Worm (Caenorhabditis elegans) whole organism, young adult: ENCODE results near the gene H43I07.4.

Experiments
- B0019.2 ChIP-seq: fragments of 200-800 bp; sonication (Bioruptor generic); conservative IDR thresholded peaks from 2 replicates; pipeline ENCODE4 v1.3.6; 2022; ENCODE audit warnings: missing genetic modification reagents, missing genetic modification characterization, missing compliant biosample characterization
- F39B2.1 ChIP-seq: fragments of 200-800 bp; sonication (Bioruptor generic); IDR thresholded peaks from 2 replicates; pipeline ENCODE4 v1.3.6; 2022; ENCODE audit warnings: missing genetic modification reagents, missing genetic modification characterization, missing compliant biosample characterization
- F49E8.2 ChIP-seq: sonication (generic microtip); optimal IDR thresholded peaks from 3 replicates; lab custom pipeline; 2017; ENCODE audit warnings: missing genetic modification characterization, mild to moderate bottlenecking, missing compliant biosample characterization, antibody characterized with exemption, moderate library complexity; ENCODE audit not compliant: insufficient read depth
- T07F8.4 ChIP-seq: sonication (generic microtip); optimal IDR thresholded peaks from 2 replicates; lab custom pipeline; 2016; ENCODE audit warnings: mild to moderate bottlenecking, missing genetic modification characterization, moderate library complexity, missing compliant biosample characterization
- Y53F4B.3 ChIP-seq: fragments of 200-800 bp; sonication (Bioruptor generic); IDR thresholded peaks from 2 replicates; pipeline ENCODE4 v1.3.6; 2022; ENCODE audit warnings: missing genetic modification reagents, missing genetic modification characterization, missing compliant biosample characterization
- Y79H2A.3 ChIP-seq: fragments of 200-800 bp; sonication (Bioruptor generic); conservative IDR thresholded peaks from 2 replicates; pipeline ENCODE4 v1.3.6; 2022; ENCODE audit warnings: missing genetic modification reagents, missing genetic modification characterization, missing compliant biosample characterization
- ama-1 ChIP-seq, 3 experiments: fragments of 150-350 bp in 1 of 3; sonication (generic microtip) in 2 of 3; optimal IDR thresholded peaks; 2 replicates each; lab custom pipeline; 2014 to 2018; ENCODE audit warnings: missing biosample characterization in 2 of 3, missing genetic modification characterization in 2 of 3, missing genetic modification reagents in 2 of 3
- aptf-2 ChIP-seq: fragments of 200-800 bp; sonication (Bioruptor generic); conservative IDR thresholded peaks from 2 replicates; pipeline ENCODE4 v1.3.6; 2022; ENCODE audit warnings: missing genetic modification reagents, missing genetic modification characterization, missing compliant biosample characterization
- aptf-3 ChIP-seq: fragments of 200-800 bp; sonication (Bioruptor generic); IDR thresholded peaks from 2 replicates; pipeline ENCODE4 v1.3.6; 2022; ENCODE audit warnings: missing genetic modification characterization, missing compliant biosample characterization
- attf-3 ChIP-seq: fragments of 200-800 bp; sonication (Bioruptor generic); conservative IDR thresholded peaks from 2 replicates; pipeline ENCODE4 v1.3.6; 2022; ENCODE audit warnings: missing genetic modification reagents, missing genetic modification characterization, missing compliant biosample characterization
- attf-6 ChIP-seq: fragments of 200-800 bp; sonication (Bioruptor generic); IDR thresholded peaks from 2 replicates; pipeline ENCODE4 v1.3.6; 2022; ENCODE audit warnings: missing genetic modification reagents, missing genetic modification characterization, missing compliant biosample characterization
- bed-1 ChIP-seq: fragments of 200-800 bp; sonication (Bioruptor generic); IDR thresholded peaks from 2 replicates; pipeline ENCODE4 v1.3.6; 2022; ENCODE audit warnings: missing genetic modification reagents, missing genetic modification characterization, missing compliant biosample characterization
- ccch-3 ChIP-seq: fragments of 200-800 bp; sonication (Bioruptor generic); optimal IDR thresholded peaks from 2 replicates; lab custom pipeline; 2018; ENCODE audit warnings: mild to moderate bottlenecking, missing genetic modification characterization, missing compliant biosample characterization
- ceh-100 ChIP-seq: fragments of 200-800 bp; sonication (Bioruptor generic); IDR thresholded peaks from 2 replicates; pipeline ENCODE4 v1.3.6; 2022; ENCODE audit warnings: missing genetic modification reagents, missing genetic modification characterization, missing compliant biosample characterization
- ceh-58 ChIP-seq: fragments of 200-800 bp; sonication (Bioruptor generic); IDR thresholded peaks from 2 replicates; pipeline ENCODE4 v1.3.6; 2022; ENCODE audit warnings: missing genetic modification characterization, missing compliant biosample characterization
- dpff-1 ChIP-seq: sonication (generic microtip); optimal IDR thresholded peaks from 2 replicates; lab custom pipeline; 2017; ENCODE audit warnings: mild to moderate bottlenecking, missing genetic modification characterization, missing compliant biosample characterization
- fkh-3 ChIP-seq: sonication (generic microtip); optimal IDR thresholded peaks from 2 replicates; lab custom pipeline; 2016; ENCODE audit warnings: mild to moderate bottlenecking, missing genetic modification characterization, missing compliant biosample characterization
- him-1 ChIP-seq: sonication (generic microtip); optimal IDR thresholded peaks from 2 replicates; lab custom pipeline; 2016; ENCODE audit warnings: missing genotype, missing genetic modification reagents, missing genetic modification characterization, missing compliant biosample characterization
- hlh-26 ChIP-seq: fragments of 200-800 bp; sonication (Bioruptor generic); conservative IDR thresholded peaks from 2 replicates; pipeline ENCODE4 v1.3.6; 2022; ENCODE audit warnings: missing genetic modification reagents, missing genetic modification characterization, missing compliant biosample characterization
- lag-1 ChIP-seq: fragments of 200-800 bp; sonication (Bioruptor generic); IDR thresholded peaks from 2 replicates; pipeline ENCODE4 v1.3.6; 2022; ENCODE audit warnings: missing genetic modification reagents, missing genetic modification characterization, missing compliant biosample characterization
- let-526 ChIP-seq: fragments of 200-800 bp; sonication (Bioruptor generic); IDR thresholded peaks from 2 replicates; pipeline ENCODE4 v1.3.6; 2022; ENCODE audit warnings: missing genetic modification reagents, missing genetic modification characterization, missing compliant biosample characterization
- lin-26 ChIP-seq: fragments of 200-800 bp; sonication (Bioruptor generic); IDR thresholded peaks from 2 replicates; pipeline ENCODE4 v1.3.6; 2022; ENCODE audit warnings: missing genetic modification reagents, missing genetic modification characterization, missing compliant biosample characterization
- lsl-1 ChIP-seq: fragments of 200-800 bp; sonication (Bioruptor generic); optimal IDR thresholded peaks from 2 replicates; lab custom pipeline; 2018; ENCODE audit warnings: mild to moderate bottlenecking, missing genetic modification characterization, moderate library complexity, missing compliant biosample characterization
- madf-10 ChIP-seq: sonication (generic microtip); optimal IDR thresholded peaks from 2 replicates; lab custom pipeline; 2016; ENCODE audit warnings: mild to moderate bottlenecking, missing genetic modification characterization, missing compliant biosample characterization
- madf-3 ChIP-seq: fragments of 200-800 bp; sonication (Bioruptor generic); IDR thresholded peaks from 2 replicates; pipeline ENCODE4 v1.3.6; 2022; ENCODE audit warnings: missing genetic modification reagents, missing genetic modification characterization, missing compliant biosample characterization
- mxl-1 ChIP-seq: sonication (generic microtip); optimal IDR thresholded peaks from 2 replicates; lab custom pipeline; 2016; ENCODE audit warnings: missing genetic modification characterization, missing compliant biosample characterization
- nfya-1 ChIP-seq: sonication (generic microtip); optimal IDR thresholded peaks from 2 replicates; lab custom pipeline; 2017; ENCODE audit warnings: antibody characterized with exemption, missing compliant biosample characterization, missing genetic modification characterization, borderline replicate concordance; ENCODE audit not compliant: insufficient read depth
- nhr-27 ChIP-seq: fragments of 200-800 bp; sonication (Bioruptor generic); optimal IDR thresholded peaks from 2 replicates; lab custom pipeline; 2018; ENCODE audit warnings: mild to moderate bottlenecking, missing genetic modification characterization, moderate library complexity, missing compliant biosample characterization
- nhr-90 ChIP-seq: sonication (generic microtip); optimal IDR thresholded peaks from 2 replicates; lab custom pipeline; 2016; ENCODE audit warnings: missing genotype, mild to moderate bottlenecking, missing genetic modification characterization, missing compliant biosample characterization
- rec-8 ChIP-seq, 2 experiments: sonication (generic microtip); optimal IDR thresholded peaks; 2 replicates each; lab custom pipeline; 2016; ENCODE audit warnings: mild to moderate bottlenecking in 2 of 2, missing genetic modification characterization in 2 of 2, missing genetic modification reagents in 2 of 2, missing genotype in 2 of 2, missing biosample characterization in 1 of 2, missing compliant biosample characterization in 1 of 2, moderate library complexity in 1 of 2
- snpc-1.3 ChIP-seq: sonication (generic microtip); optimal IDR thresholded peaks from 2 replicates; lab custom pipeline; 2017; ENCODE audit warnings: missing genetic modification characterization, mild to moderate bottlenecking, missing compliant biosample characterization, antibody characterized with exemption, moderate library complexity, missing genotype, missing genetic modification reagents; ENCODE audit not compliant: insufficient read depth
- sptf-2 ChIP-seq: fragments of 200-800 bp; sonication (Bioruptor generic); optimal IDR thresholded peaks from 2 replicates; lab custom pipeline; 2018; ENCODE audit warnings: mild to moderate bottlenecking, missing genetic modification characterization, missing compliant biosample characterization
- unc-130 ChIP-seq: sonication (generic microtip); optimal IDR thresholded peaks from 2 replicates; lab custom pipeline; 2016; ENCODE audit warnings: missing genetic modification reagents, missing genetic modification characterization, missing compliant biosample characterization
- unc-62 ChIP-seq: fragments of 150-350 bp; optimal IDR thresholded peaks from 2 replicates; lab custom pipeline; 2014; ENCODE audit warnings: missing biosample characterization, missing genetic modification reagents, missing genetic modification characterization
- zim-3 ChIP-seq: sonication (generic microtip); optimal IDR thresholded peaks from 2 replicates; lab custom pipeline; 2017; ENCODE audit warnings: mild to moderate bottlenecking, missing genetic modification characterization, moderate library complexity, missing compliant biosample characterization
- ztf-22 ChIP-seq: fragments of 200-800 bp; sonication (Bioruptor generic); optimal IDR thresholded peaks from 2 replicates; lab custom pipeline; 2018; ENCODE audit warnings: mild to moderate bottlenecking, missing genetic modification characterization, moderate library complexity, missing compliant biosample characterization
- ztf-26 ChIP-seq: sonication (generic microtip); optimal IDR thresholded peaks from 2 replicates; lab custom pipeline; 2017; ENCODE audit warnings: missing genetic modification characterization, missing compliant biosample characterization

The H43I07.4 gene

ce11 chrV:4204421-4204820 is 11.5 kb upstream of the H43I07.4 start, which contains the start of gene H43I07.1:
TSS of gene H43I07.1 (plus strand) at chrV:4204721.
- TF ChIP-seq madf-3 (GFP tag; lab: Robert Waterston, UW) (no peak), unc-130 (GFP tag; lab: Kevin White, UChicago) (no peak), B0019.2 (no peak), dpff-1 (tag; lab: Kevin White, UChicago) (no peak), lin-26 (GFP tag; lab: Robert Waterston, UW) (no peak), lag-1 (GFP tag; lab: Robert Waterston, UW) (no peak), F49E8.2 (tag; lab: Kevin White, UChicago) (no peak), ceh-100 (GFP tag; lab: Robert Waterston, UW) (no peak), attf-6 (GFP tag; lab: Robert Waterston, UW) (no peak), ceh-58 (GFP tag; lab: Robert Waterston, UW) (no peak), rec-8 (tag; optimal IDR thresholded peaks at IDR 0.05; lab: Kevin White, UChicago) (no peak), Y53F4B.3 (GFP tag; lab: Robert Waterston, UW) (no peak)

ce11 chrV:4211521-4211920 is 4.4 kb upstream of the H43I07.4 start:
- TF ChIP-seq bed-1 (GFP tag; lab: Robert Waterston, UW), result no peak
- TF ChIP-seq Y79H2A.3, result no peak
- no peak for TF ChIP-seq aptf-3 (GFP tag; lab: Robert Waterston, UW)
- no peak for TF ChIP-seq ccch-3
- no peak for TF ChIP-seq ama-1 (optimal IDR thresholded peaks at IDR 0.05; lab: Kevin White, UChicago)
- TF ChIP-seq ama-1 (GFP tag; optimal IDR thresholded peaks at IDR 0.05; lab: Kevin White, UChicago), result no peak
- TF ChIP-seq mxl-1 (tag; lab: Kevin White, UChicago), result no peak
- no peak for TF ChIP-seq ztf-26 (tag; lab: Kevin White, UChicago)
- no peak for TF ChIP-seq madf-10 (tag; lab: Kevin White, UChicago)
- TF ChIP-seq nfya-1 (tag; lab: Kevin White, UChicago), result no peak
- TF ChIP-seq ztf-22 (GFP tag; lab: Kevin White, UChicago), result no peak
- TF ChIP-seq nhr-90 (tag; lab: Kevin White, UChicago), result no peak
- TF ChIP-seq fkh-3, result no peak
- no peak for TF ChIP-seq attf-3 (GFP tag; lab: Robert Waterston, UW)
- no peak for TF ChIP-seq Y53F4B.3 (GFP tag; lab: Robert Waterston, UW)
- no peak for TF ChIP-seq hlh-26 (GFP tag; lab: Robert Waterston, UW)
- TF ChIP-seq let-526 (GFP tag; lab: Robert Waterston, UW), result no peak
- TF ChIP-seq T07F8.4 (tag; lab: Kevin White, UChicago), result no peak
- no peak for TF ChIP-seq nhr-27 (tag; lab: Kevin White, UChicago)
- no peak for TF ChIP-seq sptf-2 (GFP tag; lab: Kevin White, UChicago)

DNA sequence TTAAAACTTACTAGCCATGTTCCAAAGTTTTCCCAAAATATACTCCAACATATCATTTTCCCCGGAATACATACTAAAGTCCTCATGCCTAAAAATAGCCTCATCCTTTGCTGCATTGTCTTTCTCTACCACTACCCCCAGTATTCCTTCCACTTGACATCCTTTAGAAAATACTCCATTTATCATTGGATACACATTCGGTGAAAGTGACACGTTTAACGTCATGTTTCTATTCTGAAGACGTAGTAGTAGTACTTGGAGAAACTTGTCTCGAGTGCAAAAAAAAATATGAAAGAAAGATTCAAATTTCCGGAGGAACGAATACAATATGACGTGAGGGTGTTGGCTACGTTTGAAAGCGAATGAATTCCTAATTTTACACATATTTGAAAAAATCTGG is 946 bp downstream of the H43I07.4 start:
- TF ChIP-seq F39B2.1, result no peak
- no peak for TF ChIP-seq aptf-2 (GFP tag; lab: Robert Waterston, UW)
- TF ChIP-seq zim-3 (tag; lab: Kevin White, UChicago), result no peak
- TF ChIP-seq snpc-1.3 (tag; lab: Kevin White, UChicago), result no peak
- no peak for TF ChIP-seq lsl-1
- TF ChIP-seq him-1 (tag; lab: Kevin White, UChicago), result no peak
- no peak for TF ChIP-seq unc-62 (GFP tag; lab: Kevin White, UChicago)
- no peak for TF ChIP-seq ceh-58 (GFP tag; lab: Robert Waterston, UW)
- TF ChIP-seq mxl-1 (tag; lab: Kevin White, UChicago), result no peak
